Fruit fly (Drosophila melanogaster): ENCODE measurements around the gene pall.

dm6 chr3L:9438858-9439257, 48.7 kb downstream of the pall start:
- TF ChIP-seq ttk (optimal IDR thresholded peaks at IDR 0.05): no peak
- TF ChIP-seq h (optimal IDR thresholded peaks at IDR 0.05): no peak
- TF ChIP-seq psq (optimal IDR thresholded peaks at IDR 0.05): no peak
- TF ChIP-seq Myc (optimal IDR thresholded peaks at IDR 0.05): no peak
